Worm (Caenorhabditis elegans) whole organism, L2 larva: Measurements from ENCODE around the gene sri-4.

ENCODE experiments used
- F13H6.1 ChIP-seq: sonication (generic microtip); optimal IDR thresholded peaks from 2 replicates; lab custom pipeline; 2016; ENCODE audit warnings: missing genetic modification characterization, missing compliant biosample characterization
- lsy-2 ChIP-seq, 2 experiments: fragments of 150-350 bp in 1 of 2; sonication (generic microtip) in 1 of 2; optimal IDR thresholded peaks; 2 replicates each; lab custom pipeline; 2014 to 2017; ENCODE audit warnings: missing biosample characterization in 2 of 2, missing genetic modification characterization in 2 of 2
- nhr-11 ChIP-seq: fragments of 150-350 bp; optimal IDR thresholded peaks from 2 replicates; lab custom pipeline; 2014; ENCODE audit warnings: missing biosample characterization, missing genetic modification characterization
- nhr-237 ChIP-seq: fragments of 150-350 bp; optimal IDR thresholded peaks from 2 replicates; lab custom pipeline; 2014; ENCODE audit warnings: missing biosample characterization, missing genetic modification characterization
- nhr-77 ChIP-seq: fragments of 150-350 bp; optimal IDR thresholded peaks from 2 replicates; lab custom pipeline; 2014; ENCODE audit warnings: missing biosample characterization, missing genetic modification characterization
- snpc-4 ChIP-seq: fragments of 150-350 bp; optimal IDR thresholded peaks from 2 replicates; lab custom pipeline; 2014; ENCODE audit warnings: missing biosample characterization, missing genetic modification characterization
- unc-39 ChIP-seq: fragments of 150-350 bp; optimal IDR thresholded peaks from 2 replicates; lab custom pipeline; 2014; ENCODE audit warnings: missing biosample characterization, missing genetic modification characterization
- unc-55 ChIP-seq: fragments of 150-350 bp; sonication (generic microtip); optimal IDR thresholded peaks from 3 replicates; lab custom pipeline; 2014; ENCODE audit warnings: missing biosample characterization, missing genetic modification reagents, missing genetic modification characterization
- zag-1 ChIP-seq: fragments of 150-350 bp; optimal IDR thresholded peaks from 2 replicates; lab custom pipeline; 2014; ENCODE audit warnings: missing biosample characterization, missing genetic modification characterization
- ztf-1 ChIP-seq: fragments of 200-800 bp; sonication (Bioruptor generic); conservative IDR thresholded peaks from 2 replicates; pipeline ENCODE4 v1.3.6; 2022; ENCODE audit warnings: missing genetic modification characterization, missing compliant biosample characterization
- ztf-11 ChIP-seq: sonication (generic microtip); optimal IDR thresholded peaks from 2 replicates; lab custom pipeline; 2017; ENCODE audit warnings: missing biosample characterization, missing genetic modification characterization

- TF ChIP-seq unc-39 (no peak), snpc-4 (tag; lab: Kevin White, UChicago) (no peak), nhr-237 (tag; lab: Kevin White, UChicago) (no peak), ztf-11 (tag; lab: Kevin White, UChicago) (no peak), ztf-1 (GFP tag; lab: Robert Waterston, UW) (no peak), lsy-2 (tag; optimal IDR thresholded peaks at IDR 0.05; lab: Kevin White, UChicago) (no peak), F13H6.1 (no peak), unc-55 (no peak), nhr-11 (no peak), nhr-77 (no peak), zag-1 (tag; lab: Kevin White, UChicago) (no peak)
Measured at ce11 chrV:741820-742219, 6.3 kb upstream of the sri-4 start, which contains the start of gene C05E4.7.
